Worm (Caenorhabditis elegans) whole organism, L4/young adult: Measurements from ENCODE around the gene sgcb-1.

Experiments
- dao-5 ChIP-seq: sonication (generic microtip); optimal IDR thresholded peaks from 2 replicates; lab custom pipeline; 2016; ENCODE audit warnings: missing genotype, missing genetic modification characterization, moderate library complexity, missing compliant biosample characterization
- him-1 ChIP-seq: sonication (generic microtip); optimal IDR thresholded peaks from 2 replicates; lab custom pipeline; 2016; ENCODE audit warnings: missing genotype, missing genetic modification reagents, missing genetic modification characterization, missing compliant biosample characterization

DNA sequence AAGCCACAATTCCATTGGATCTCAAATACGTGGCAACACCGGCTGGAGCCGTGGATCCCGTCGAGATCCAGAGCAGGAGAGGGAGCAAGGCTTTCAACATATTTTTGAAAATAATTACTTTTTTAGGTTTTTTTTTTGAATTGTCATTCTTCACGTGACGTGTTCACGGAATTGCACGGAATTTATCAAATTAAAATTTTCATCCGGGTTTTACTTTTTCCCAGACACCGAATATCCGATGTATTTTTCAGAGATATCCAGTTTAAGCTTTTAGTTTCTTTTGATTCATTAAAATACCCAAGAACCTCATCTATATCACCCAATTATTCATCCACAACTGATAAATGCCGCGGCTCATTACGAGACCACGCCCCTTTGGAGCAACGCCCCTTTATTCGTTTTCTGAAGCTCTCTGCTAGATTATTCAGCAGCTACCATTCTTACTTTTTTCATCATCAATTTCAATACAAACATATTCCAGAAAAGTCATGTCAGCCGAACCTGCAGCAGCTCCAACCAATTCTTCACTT is 29.1 kb upstream of the sgcb-1 start, which contains the start of the genes clec-117 and B0432.1:
- TF ChIP-seq him-1 (tag; lab: Kevin White, UChicago) (no peak), dao-5 (tag; lab: Kevin White, UChicago) (no peak)
